Worm (Caenorhabditis elegans) whole organism, mixed stage, embryonic: ENCODE results near the gene ugt-58.

Source experiments
- drap-1 ChIP-seq: fragments of 200-800 bp; sonication (Bioruptor generic); optimal IDR thresholded peaks from 3 replicates; lab custom pipeline; 2018; ENCODE audit warnings: mild to moderate bottlenecking, missing genetic modification characterization, missing compliant biosample characterization
- mep-1 ChIP-seq: fragments of 150-350 bp; optimal IDR thresholded peaks from 2 replicates; lab custom pipeline; 2017; ENCODE audit warnings: missing biosample characterization, missing genetic modification reagents, missing genetic modification characterization, inconsistent platforms

DNA sequence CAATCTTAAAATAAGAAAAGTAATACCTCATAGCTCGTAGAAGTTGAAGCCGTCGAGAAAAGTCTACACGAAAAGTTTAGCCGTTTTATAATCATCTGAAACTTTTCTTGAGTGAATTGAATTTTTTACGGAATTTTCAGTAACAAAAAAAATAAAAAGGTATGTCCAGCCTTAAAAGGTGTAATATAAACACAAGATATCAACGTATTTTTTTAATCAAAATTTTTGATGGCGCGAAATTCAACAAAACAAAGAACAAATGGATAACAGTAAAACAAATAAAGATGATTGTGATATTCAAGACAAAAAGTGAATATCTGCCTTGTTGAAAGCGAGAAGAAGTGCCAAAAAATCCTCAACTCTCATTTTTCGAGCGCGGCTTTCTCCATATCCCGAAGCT lies 3.1 kb upstream of the ugt-58 start, which contains the start of gene eral-1:
- TF ChIP-seq drap-1 (GFP tag; lab: Kevin White, UChicago) = no peak
- TF ChIP-seq mep-1 = no peak
